Fruit fly (Drosophila melanogaster) whole organism, embryonic: ENCODE results near the gene Exn.

ENCODE experiments used
- Antp ChIP-seq: fragments of 200-800 bp; sonication (Bioruptor generic); optimal IDR thresholded peaks from 3 replicates; lab custom pipeline; 2016; ENCODE audit warnings: missing biosample characterization, missing genetic modification characterization
- BEAF-32 ChIP-seq: fragments of 200-800 bp; sonication (Bioruptor generic); optimal IDR thresholded peaks from 3 replicates; lab custom pipeline; 2017; ENCODE audit warnings: missing biosample characterization, missing genetic modification characterization, mild to moderate bottlenecking, moderate library complexity, missing genetic modification reagents
- Bteb2 ChIP-seq: fragments of 200-800 bp; sonication (Bioruptor generic); optimal IDR thresholded peaks from 2 replicates; lab custom pipeline; 2016; ENCODE audit warnings: missing biosample characterization, missing genetic modification characterization
- CG10274 ChIP-seq: fragments of 200-800 bp; sonication (Bioruptor generic); optimal IDR thresholded peaks from 3 replicates; lab custom pipeline; 2017; ENCODE audit warnings: missing biosample characterization, mild to moderate bottlenecking, missing genetic modification characterization
- CG11085 ChIP-seq: fragments of 200-800 bp; sonication (Bioruptor generic); IDR thresholded peaks from 2 replicates; pipeline ENCODE4 v1.3.6; 2022; ENCODE audit warnings: missing biosample characterization, missing genetic modification characterization
- CG11247 ChIP-seq: fragments of 200-800 bp; sonication (Bioruptor generic); IDR thresholded peaks from 2 replicates; pipeline ENCODE4 v1.3.6; 2022; ENCODE audit warnings: missing biosample characterization, missing genetic modification characterization
- CG13123 ChIP-seq: fragments of 200-800 bp; sonication (Bioruptor generic); optimal IDR thresholded peaks from 2 replicates; lab custom pipeline; 2016; ENCODE audit warnings: missing biosample characterization, missing genetic modification characterization
- CG14710 ChIP-seq: fragments of 200-800 bp; sonication (Bioruptor generic); optimal IDR thresholded peaks from 3 replicates; lab custom pipeline; 2019; ENCODE audit warnings: missing biosample characterization, mild to moderate bottlenecking, missing genetic modification characterization, moderate library complexity
- CG1529 ChIP-seq: fragments of 200-800 bp; sonication (Bioruptor generic); optimal IDR thresholded peaks from 3 replicates; lab custom pipeline; 2018; ENCODE audit warnings: missing biosample characterization, missing genetic modification characterization
- CG1603 ChIP-seq: fragments of 200-800 bp; sonication (Bioruptor generic); optimal IDR thresholded peaks from 2 replicates; lab custom pipeline; 2019; ENCODE audit warnings: missing biosample characterization, mild to moderate bottlenecking, missing genetic modification characterization, moderate library complexity
- CG17186 ChIP-seq: fragments of 200-800 bp; sonication (Bioruptor generic); optimal IDR thresholded peaks from 3 replicates; lab custom pipeline; 2017; ENCODE audit warnings: missing biosample characterization, missing genetic modification reagents, missing genetic modification characterization
- CG17612 ChIP-seq: fragments of 200-800 bp; sonication (Bioruptor generic); IDR thresholded peaks from 2 replicates; pipeline ENCODE4 v1.3.6; 2022; ENCODE audit warnings: missing biosample characterization, missing genetic modification characterization
- CG17912 ChIP-seq: fragments of 200-800 bp; sonication (Bioruptor generic); optimal IDR thresholded peaks from 2 replicates; lab custom pipeline; 2018; ENCODE audit warnings: missing biosample characterization, mild to moderate bottlenecking, missing genetic modification characterization
- CG2199 ChIP-seq: fragments of 200-800 bp; sonication (Bioruptor generic); IDR thresholded peaks from 3 replicates; pipeline ENCODE4 v1.3.6; 2022; ENCODE audit warnings: missing biosample characterization, missing genetic modification characterization
- CG31365 ChIP-seq: fragments of 200-800 bp; sonication (Bioruptor generic); optimal IDR thresholded peaks from 2 replicates; lab custom pipeline; 2018; ENCODE audit warnings: missing biosample characterization, mild to moderate bottlenecking, missing genetic modification characterization
- CG4707 ChIP-seq: fragments of 200-800 bp; sonication (Bioruptor generic); optimal IDR thresholded peaks from 2 replicates; lab custom pipeline; 2018; ENCODE audit warnings: missing biosample characterization, mild to moderate bottlenecking, missing genetic modification characterization, moderate library complexity
- CG5953 ChIP-seq: fragments of 200-800 bp; sonication (Bioruptor generic); IDR thresholded peaks from 2 replicates; pipeline ENCODE4 v1.3.6; 2022; ENCODE audit warnings: missing biosample characterization, missing genetic modification characterization
- CG6791 ChIP-seq: fragments of 200-800 bp; sonication (Bioruptor generic); IDR thresholded peaks from 3 replicates; pipeline ENCODE4 v1.3.6; 2022; ENCODE audit warnings: missing biosample characterization, missing genetic modification characterization; ENCODE audit not compliant: partially characterized antibody
- CTCF ChIP-seq: fragments of 200-800 bp; sonication (Bioruptor generic); optimal IDR thresholded peaks from 2 replicates; lab custom pipeline; 2017; ENCODE audit warnings: missing biosample characterization, mild to moderate bottlenecking, missing genetic modification characterization, moderate library complexity
- CoRest ChIP-seq: fragments of 200-800 bp; sonication (Bioruptor generic); optimal IDR thresholded peaks from 3 replicates; lab custom pipeline; 2018; ENCODE audit warnings: missing biosample characterization, mild to moderate bottlenecking, missing genetic modification characterization, moderate library complexity
- Dll ChIP-seq: fragments of 200-800 bp; sonication (Bioruptor generic); IDR thresholded peaks from 4 replicates; pipeline ENCODE4 v1.3.6; 2022; ENCODE audit warnings: missing biosample characterization, missing genetic modification characterization; ENCODE audit not compliant: partially characterized antibody
- E2f1 ChIP-seq: fragments of 200-800 bp; sonication (Bioruptor generic); IDR thresholded peaks from 2 replicates; pipeline ENCODE4 v1.3.6; 2022; ENCODE audit warnings: missing biosample characterization, missing genetic modification characterization
- Ets65A ChIP-seq: fragments of 200-800 bp; sonication (Bioruptor generic); peaks from one replicate; lab custom pipeline; 2016; ENCODE audit warnings: missing biosample characterization, missing genetic modification characterization
- Hmx ChIP-seq: fragments of 200-800 bp; sonication (Bioruptor generic); optimal IDR thresholded peaks from 2 replicates; lab custom pipeline; 2016; ENCODE audit warnings: missing biosample characterization, missing genetic modification characterization
- Max ChIP-seq: fragments of 200-800 bp; sonication (Bioruptor generic); optimal IDR thresholded peaks from 2 replicates; lab custom pipeline; 2016; ENCODE audit warnings: missing biosample characterization, mild to moderate bottlenecking, missing genetic modification characterization
- Med ChIP-seq: fragments of 200-800 bp; sonication (Bioruptor generic); peaks from one replicate; lab custom pipeline; 2016; ENCODE audit warnings: missing biosample characterization, missing genetic modification characterization, mild to moderate bottlenecking, inconsistent platforms, moderate library complexity
- Nf-YC ChIP-seq: fragments of 200-800 bp; optimal IDR thresholded peaks from 3 replicates; lab custom pipeline; 2019; ENCODE audit warnings: missing biosample characterization, mild to moderate bottlenecking, missing genetic modification characterization, moderate library complexity
- Ptx1 ChIP-seq: fragments of 200-800 bp; sonication (Bioruptor generic); IDR thresholded peaks from 2 replicates; pipeline ENCODE4 v1.3.6; 2022; ENCODE audit warnings: missing biosample characterization, missing genetic modification characterization
- Sin3A ChIP-seq: fragments of >200 bp; optimal IDR thresholded peaks from 2 replicates; lab custom pipeline; 2018
- Xbp1 ChIP-seq: fragments of 200-800 bp; sonication (Bioruptor generic); optimal IDR thresholded peaks from 3 replicates; lab custom pipeline; 2016; ENCODE audit warnings: missing biosample characterization, mild to moderate bottlenecking, missing genetic modification characterization
- cad ChIP-seq: fragments of >200 bp; optimal IDR thresholded peaks from 2 replicates; lab custom pipeline; 2017; ENCODE audit warnings: missing biosample characterization, missing genetic modification characterization
- caup ChIP-seq: fragments of 200-800 bp; sonication (Bioruptor generic); optimal IDR thresholded peaks from 3 replicates; lab custom pipeline; 2017; ENCODE audit warnings: missing biosample characterization, mild to moderate bottlenecking, missing genetic modification characterization, moderate library complexity; ENCODE audit not compliant: severe bottlenecking
- chif ChIP-seq, 2 experiments: fragments of 200-800 bp; sonication (Bioruptor generic); optimal IDR thresholded peaks; 3 replicates each; lab custom pipeline; 2016; ENCODE audit warnings: missing biosample characterization in 2 of 2, missing genetic modification characterization in 2 of 2
- ems ChIP-seq: fragments of 200-800 bp; sonication (Bioruptor generic); optimal IDR thresholded peaks from 3 replicates; lab custom pipeline; 2016; ENCODE audit warnings: missing biosample characterization, missing genetic modification characterization
- en ChIP-seq: fragments of 200-800 bp; sonication (Bioruptor generic); optimal IDR thresholded peaks from 2 replicates; lab custom pipeline; 2016; ENCODE audit warnings: missing biosample characterization, missing genetic modification characterization
- eve ChIP-seq, 2 experiments: fragments of >200 bp; optimal IDR thresholded peaks; 2 replicates each; lab custom pipeline; 2017; ENCODE audit warnings: missing biosample characterization in 2 of 2, missing genetic modification characterization in 2 of 2
- fd102C ChIP-seq: fragments of 200-800 bp; sonication (Bioruptor generic); optimal IDR thresholded peaks from 2 replicates; lab custom pipeline; 2018; ENCODE audit warnings: missing biosample characterization, mild to moderate bottlenecking, missing genetic modification characterization, moderate library complexity
- grn ChIP-seq: fragments of 200-800 bp; sonication (Bioruptor generic); optimal IDR thresholded peaks from 3 replicates; lab custom pipeline; 2017; ENCODE audit warnings: missing biosample characterization, missing genetic modification characterization
- lbe ChIP-seq: fragments of 200-800 bp; sonication (Bioruptor generic); optimal IDR thresholded peaks from 2 replicates; lab custom pipeline; 2016; ENCODE audit warnings: missing biosample characterization, mild to moderate bottlenecking, missing genetic modification characterization
- lola ChIP-seq, 3 experiments: fragments of >200 bp in 2 of 3; fragments of 200-800 bp in 1 of 3; sonication (Bioruptor generic) in 1 of 3; optimal IDR thresholded peaks; 2 replicates each; lab custom pipeline; 2017 to 2019; ENCODE audit warnings: missing biosample characterization in 3 of 3, missing genetic modification characterization in 3 of 3, mild to moderate bottlenecking in 1 of 3, moderate library complexity in 1 of 3
- mam ChIP-seq: fragments of 200-800 bp; sonication (Bioruptor generic); optimal IDR thresholded peaks from 3 replicates; lab custom pipeline; 2016; ENCODE audit warnings: missing biosample characterization, missing genetic modification characterization
- nerfin-1 ChIP-seq: fragments of 200-800 bp; sonication (Bioruptor generic); optimal IDR thresholded peaks from 3 replicates; lab custom pipeline; 2019; ENCODE audit warnings: missing biosample characterization, mild to moderate bottlenecking, missing genetic modification characterization, moderate library complexity
- nerfin-2 ChIP-seq: fragments of 200-800 bp; sonication (Bioruptor generic); IDR thresholded peaks from 2 replicates; pipeline ENCODE4 v1.3.6; 2022; ENCODE audit warnings: missing biosample characterization, missing genetic modification characterization; ENCODE audit not compliant: partially characterized antibody
- otp ChIP-seq: fragments of 200-800 bp; sonication (Bioruptor generic); IDR thresholded peaks from 3 replicates; pipeline ENCODE4, ENCODE4 v1.3.6; 2022; ENCODE audit warnings: missing biosample characterization, missing genetic modification characterization
- peb ChIP-seq: fragments of 200-800 bp; sonication (Bioruptor generic); IDR thresholded peaks from 2 replicates; pipeline ENCODE4 v1.3.6; 2022; ENCODE audit warnings: missing biosample characterization, missing genetic modification characterization
- pros ChIP-seq: fragments of 200-800 bp; sonication (Bioruptor generic); optimal IDR thresholded peaks from 3 replicates; lab custom pipeline; 2019; ENCODE audit warnings: missing biosample characterization, mild to moderate bottlenecking, missing genetic modification characterization, moderate library complexity
- pzg ChIP-seq: fragments of 200-800 bp; sonication (Bioruptor generic); optimal IDR thresholded peaks from 3 replicates; lab custom pipeline; 2018; ENCODE audit warnings: missing biosample characterization, mild to moderate bottlenecking, missing genetic modification characterization, moderate library complexity
- ro ChIP-seq: fragments of 200-800 bp; sonication (Bioruptor generic); IDR thresholded peaks from 2 replicates; pipeline ENCODE4 v1.3.6; 2022; ENCODE audit warnings: missing biosample characterization, missing genetic modification characterization
- stc ChIP-seq: fragments of 200-800 bp; sonication (Bioruptor generic); IDR thresholded peaks from 2 replicates; pipeline ENCODE4 v1.3.6; 2022; ENCODE audit warnings: missing biosample characterization, missing genetic modification characterization
- vnd ChIP-seq: fragments of 200-800 bp; sonication (Bioruptor generic); IDR thresholded peaks from 3 replicates; pipeline ENCODE4 v1.3.6; 2022; ENCODE audit warnings: missing biosample characterization, missing genetic modification characterization; ENCODE audit not compliant: partially characterized antibody
- vvl ChIP-seq: fragments of 200-800 bp; sonication (Bioruptor generic); IDR thresholded peaks from 2 replicates; pipeline ENCODE4 v1.3.6; 2022; ENCODE audit warnings: missing biosample characterization, missing genetic modification characterization
- zfh2 ChIP-seq: fragments of 200-800 bp; sonication (Bioruptor generic); optimal IDR thresholded peaks from 2 replicates; lab custom pipeline; 2016; ENCODE audit warnings: missing biosample characterization, missing genetic modification characterization

Exn gene

dm6 chr3L:17024095-17024639 lies 54.4 kb downstream of the Exn start, which contains the start of gene Fit2 (continued):
- TF ChIP-seq CTCF (GFP tag; lab: Kevin White, UChicago): peak; percentile 34
- no peak for TF ChIP-seq CG5953 (GFP tag; lab: Robert Waterston, UW)
- TF ChIP-seq stc (GFP tag; lab: Robert Waterston, UW): no peak
- TF ChIP-seq CG14710 (tag; lab: Kevin White, UChicago): peak; percentile 76
- no peak for TF ChIP-seq Max (GFP tag; lab: Kevin White, UChicago)
- TF ChIP-seq CG17612 (GFP tag; lab: Robert Waterston, UW): no peak
- TF ChIP-seq fd102C (GFP tag; lab: Kevin White, UChicago): no peak
- no peak for TF ChIP-seq Ptx1 (GFP tag; lab: Robert Waterston, UW)
- no peak for TF ChIP-seq Bteb2 (GFP tag; lab: Kevin White, UChicago)
- no peak for TF ChIP-seq CG1603
- TF ChIP-seq Med (GFP tag; lab: Kevin White, UChicago): no peak
- TF ChIP-seq cad (GFP tag; lab: Kevin White, UChicago): no peak
- TF ChIP-seq Hmx: no peak
- no peak for TF ChIP-seq Antp (GFP tag; lab: Kevin White, UChicago)
- no peak for TF ChIP-seq en (GFP tag; lab: Kevin White, UChicago)
- no peak for TF ChIP-seq peb (GFP tag; lab: Robert Waterston, UW)
- TF ChIP-seq CG11247 (GFP tag; lab: Robert Waterston, UW): no peak
- TF ChIP-seq vnd: peak; percentile 97
- no peak for TF ChIP-seq caup (GFP tag; lab: Kevin White, UChicago)
- no peak for TF ChIP-seq Sin3A (lab: Kevin White, UChicago)
- peak; percentile 100 for TF ChIP-seq nerfin-2 (GFP tag; lab: Robert Waterston, UW)
- no peak for TF ChIP-seq Xbp1
- TF ChIP-seq pzg (GFP tag; lab: Kevin White, UChicago): peak; percentile 66
- TF ChIP-seq eve (GFP tag; optimal IDR thresholded peaks at IDR 0.05; lab: Kevin White, UChicago): no peak
- no peak for TF ChIP-seq Ets65A (GFP tag; lab: Kevin White, UChicago)
- TF ChIP-seq CG17912 (GFP tag; lab: Kevin White, UChicago): no peak
- TF ChIP-seq CG6791 (GFP tag; lab: Robert Waterston, UW): peak; percentile 99
- no peak for TF ChIP-seq grn (GFP tag; lab: Kevin White, UChicago)
- TF ChIP-seq Dll (GFP tag; lab: Robert Waterston, UW): peak; percentile 95
- TF ChIP-seq vvl: peak; percentile 26; the same call in 1 of the 2 replicates
- no peak for TF ChIP-seq ro (GFP tag; lab: Robert Waterston, UW)
- TF ChIP-seq lbe (GFP tag; lab: Kevin White, UChicago): no peak
- TF ChIP-seq mam (GFP tag; lab: Kevin White, UChicago): no peak
- no peak for TF ChIP-seq CG4707 (GFP tag; lab: Kevin White, UChicago)
- TF ChIP-seq chif (GFP tag; optimal IDR thresholded peaks at IDR 0.05; lab: Kevin White, UChicago): no peak
- no peak for TF ChIP-seq E2f1 (GFP tag; lab: Robert Waterston, UW)
- TF ChIP-seq nerfin-1 (tag; lab: Kevin White, UChicago): no peak
- TF ChIP-seq pros (GFP tag; lab: Kevin White, UChicago): no peak
- TF ChIP-seq Nf-YC: no peak
- no peak for TF ChIP-seq CoRest (tag; lab: Kevin White, UChicago)
- TF ChIP-seq ems (GFP tag; lab: Kevin White, UChicago): no peak
- no peak for TF ChIP-seq CG31365 (tag; lab: Kevin White, UChicago)
- TF ChIP-seq BEAF-32 (GFP tag; lab: Kevin White, UChicago): peak; percentile 75
- TF ChIP-seq CG2199 (GFP tag; lab: Robert Waterston, UW): no peak
- no peak for TF ChIP-seq CG17186 (GFP tag; lab: Kevin White, UChicago)
- TF ChIP-seq CG13123 (GFP tag; lab: Kevin White, UChicago): no peak
- no peak for TF ChIP-seq zfh2 (GFP tag; lab: Kevin White, UChicago)
- no peak for TF ChIP-seq CG1529
- TF ChIP-seq lola (GFP tag; optimal IDR thresholded peaks at IDR 0.05; lab: Kevin White, UChicago): no peak
- no peak for TF ChIP-seq otp
- TF ChIP-seq CG10274 (GFP tag; lab: Kevin White, UChicago): no peak
- no peak for TF ChIP-seq CG11085 (GFP tag; lab: Robert Waterston, UW)
